Worm (Caenorhabditis elegans): Measurements from ENCODE around the gene C47D12.2.

The C47D12.2 gene

DNA sequence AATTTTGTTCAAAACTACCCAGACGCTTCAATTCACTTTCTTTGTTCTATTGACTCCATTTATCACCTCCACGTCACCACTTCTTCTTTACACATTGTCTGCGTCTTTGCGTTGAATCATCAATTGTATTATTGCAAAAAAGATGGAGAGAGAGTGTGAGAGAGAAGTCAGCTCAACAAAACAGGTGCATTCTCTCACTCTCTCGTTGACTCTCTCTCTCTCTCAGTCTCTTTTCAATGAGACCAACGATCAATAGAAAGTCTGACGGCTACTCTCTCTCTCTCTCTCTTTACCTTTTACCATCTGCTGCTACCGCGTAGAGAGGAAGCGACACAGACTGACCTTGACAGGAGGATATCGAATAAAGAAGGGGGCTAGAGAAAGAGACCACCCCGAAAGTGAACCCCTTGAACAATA is 40.4 kb upstream of the C47D12.2 start:
- peak; percentile 74 for TF ChIP-seq hmg-4 (GFP tag; optimal IDR thresholded peaks at IDR 0.05)
- peak; percentile 37 for TF ChIP-seq F13C5.2 (tag; optimal IDR thresholded peaks at IDR 0.05)
- TF ChIP-seq ama-1 (optimal IDR thresholded peaks at IDR 0.05): peak; percentile 90
- TF ChIP-seq flt-1 (GFP tag; IDR thresholded peaks at IDR 0.05): 0 out of 2 replicates have a peak, but pooled peaks have one; percentile 10
- no peak for TF ChIP-seq ceh-13 (GFP tag; optimal IDR thresholded peaks at IDR 0.05)
- TF ChIP-seq scrt-1 (GFP tag; IDR thresholded peaks at IDR 0.05): 0 out of 2 replicates have a peak, but pooled peaks have one; percentile 40
- TF ChIP-seq pes-1 (GFP tag; IDR thresholded peaks at IDR 0.05): no peak
- TF ChIP-seq sea-1 (GFP tag; conservative IDR thresholded peaks at IDR 0.05): no peak
- TF ChIP-seq ets-7 (tag; optimal IDR thresholded peaks at IDR 0.05): peak; percentile 7
- peak; percentile 35 for TF ChIP-seq ceh-36 (tag; optimal IDR thresholded peaks at IDR 0.05)
- no peak for TF ChIP-seq tbx-37 (GFP tag; conservative IDR thresholded peaks at IDR 0.05)

- no peak for TF ChIP-seq F13C5.2 (tag; optimal IDR thresholded peaks at IDR 0.05)
- TF ChIP-seq pes-1 (GFP tag; IDR thresholded peaks at IDR 0.05): no peak
- TF ChIP-seq tra-4 (tag; optimal IDR thresholded peaks at IDR 0.05): no peak
- TF ChIP-seq tbx-37 (GFP tag; conservative IDR thresholded peaks at IDR 0.05): no peak
- no peak for TF ChIP-seq ceh-36 (tag; optimal IDR thresholded peaks at IDR 0.05)
- TF ChIP-seq tbx-11 (GFP tag; IDR thresholded peaks at IDR 0.05): no peak
- no peak for TF ChIP-seq scrt-1 (GFP tag; IDR thresholded peaks at IDR 0.05)
- TF ChIP-seq sea-1 (GFP tag; conservative IDR thresholded peaks at IDR 0.05): peak; percentile 39; the same call in 1 of the 2 replicates
- TF ChIP-seq hmg-4 (GFP tag; optimal IDR thresholded peaks at IDR 0.05): peak; percentile 56
- TF ChIP-seq ets-7 (tag; optimal IDR thresholded peaks at IDR 0.05): no peak
- TF ChIP-seq ama-1 (optimal IDR thresholded peaks at IDR 0.05): peak; percentile 51
- TF ChIP-seq B0310.2 (tag; optimal IDR thresholded peaks at IDR 0.05): no peak
- TF ChIP-seq flt-1 (GFP tag; IDR thresholded peaks at IDR 0.05): no peak
- no peak for TF ChIP-seq aly-1 (tag; optimal IDR thresholded peaks at IDR 0.05)
- no peak for TF ChIP-seq hnd-1 (tag; optimal IDR thresholded peaks at IDR 0.05)
- no peak for TF ChIP-seq hmbx-1 (tag; optimal IDR thresholded peaks at IDR 0.05)
- no peak for TF ChIP-seq ceh-13 (GFP tag; optimal IDR thresholded peaks at IDR 0.05)
Measured at ce11 chrII:11636617-11637016, 39.5 kb upstream of the C47D12.2 start.

DNA sequence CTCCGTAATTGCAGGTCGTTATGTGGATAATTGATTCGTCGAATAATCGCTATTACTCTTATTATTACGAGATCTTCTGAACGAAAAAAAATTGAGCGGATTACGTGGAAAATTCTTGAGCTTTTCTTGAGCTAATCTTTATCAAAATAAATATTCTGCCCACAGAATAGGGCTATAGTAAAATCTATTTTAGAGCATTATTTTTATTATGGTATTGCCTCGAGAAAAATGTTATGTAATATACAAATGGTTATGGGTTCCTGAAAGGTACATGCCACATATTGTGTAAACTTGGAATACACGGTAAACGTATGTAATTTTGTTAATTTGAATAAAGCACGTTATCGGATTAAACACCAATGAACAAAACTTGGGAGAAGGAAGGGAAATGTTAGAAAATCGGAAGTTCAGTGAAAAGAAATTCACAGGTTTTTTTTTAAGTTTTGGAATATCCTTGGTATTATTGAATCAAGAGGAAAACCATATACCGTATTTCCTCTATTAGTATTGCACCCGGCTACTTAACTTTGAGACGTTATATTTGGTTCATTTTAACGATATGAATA is 38.8 kb upstream of the C47D12.2 start:
- TF ChIP-seq F13C5.2 (tag; optimal IDR thresholded peaks at IDR 0.05) (no peak), tra-4 (tag; optimal IDR thresholded peaks at IDR 0.05) (no peak), tbx-37 (GFP tag; conservative IDR thresholded peaks at IDR 0.05) (peak; percentile 27; the same call in 1 of the 2 replicates), scrt-1 (GFP tag; IDR thresholded peaks at IDR 0.05) (no peak), B0310.2 (tag; optimal IDR thresholded peaks at IDR 0.05) (peak; percentile 1), ets-7 (tag; optimal IDR thresholded peaks at IDR 0.05) (no peak), ceh-36 (tag; optimal IDR thresholded peaks at IDR 0.05) (peak; percentile 23), aly-1 (tag; optimal IDR thresholded peaks at IDR 0.05) (no peak)

DNA sequence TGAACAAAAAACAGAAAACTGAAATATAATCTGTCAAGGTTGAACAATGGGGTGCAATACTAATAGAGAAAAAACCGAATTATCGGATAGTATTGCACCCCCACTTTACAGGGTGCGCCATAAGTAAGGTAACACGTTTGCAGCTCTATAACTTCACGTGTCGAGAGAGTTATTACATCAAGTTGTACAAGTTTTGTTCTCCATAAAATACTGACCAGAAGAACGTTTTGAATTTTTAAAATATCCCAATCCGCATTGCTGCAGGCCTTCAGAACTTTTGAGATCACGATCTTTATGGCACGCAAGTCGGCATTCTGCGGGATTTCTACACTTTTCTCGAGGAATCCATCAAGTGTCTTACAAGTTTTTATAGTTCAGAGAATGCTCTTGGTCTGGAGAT is 38.3 kb upstream of the C47D12.2 start:
- no peak for TF ChIP-seq ets-7 (tag; optimal IDR thresholded peaks at IDR 0.05)
- no peak for TF ChIP-seq ama-1 (optimal IDR thresholded peaks at IDR 0.05)
- no peak for TF ChIP-seq tbx-11 (GFP tag; IDR thresholded peaks at IDR 0.05)
- TF ChIP-seq hnd-1 (tag; optimal IDR thresholded peaks at IDR 0.05): no peak
- no peak for TF ChIP-seq pes-1 (GFP tag; IDR thresholded peaks at IDR 0.05)
- no peak for TF ChIP-seq hmg-4 (GFP tag; optimal IDR thresholded peaks at IDR 0.05)
- TF ChIP-seq scrt-1 (GFP tag; IDR thresholded peaks at IDR 0.05): no peak
- TF ChIP-seq aly-1 (tag; optimal IDR thresholded peaks at IDR 0.05): no peak
- no peak for TF ChIP-seq tra-4 (tag; optimal IDR thresholded peaks at IDR 0.05)
- no peak for TF ChIP-seq sea-1 (GFP tag; conservative IDR thresholded peaks at IDR 0.05)
- no peak for TF ChIP-seq ceh-36 (tag; optimal IDR thresholded peaks at IDR 0.05)
- TF ChIP-seq hmbx-1 (tag; optimal IDR thresholded peaks at IDR 0.05): no peak
- no peak for TF ChIP-seq F13C5.2 (tag; optimal IDR thresholded peaks at IDR 0.05)
- no peak for TF ChIP-seq tbx-37 (GFP tag; conservative IDR thresholded peaks at IDR 0.05)
- no peak for TF ChIP-seq B0310.2 (tag; optimal IDR thresholded peaks at IDR 0.05)
- TF ChIP-seq flt-1 (GFP tag; IDR thresholded peaks at IDR 0.05): no peak
- TF ChIP-seq ceh-13 (GFP tag; optimal IDR thresholded peaks at IDR 0.05): no peak

- TF ChIP-seq B0310.2 (tag; optimal IDR thresholded peaks at IDR 0.05) (no peak), tbx-11 (GFP tag; IDR thresholded peaks at IDR 0.05) (no peak), hmg-4 (GFP tag; optimal IDR thresholded peaks at IDR 0.05) (no peak), hmbx-1 (tag; optimal IDR thresholded peaks at IDR 0.05) (no peak), pes-1 (GFP tag; IDR thresholded peaks at IDR 0.05) (no peak), ama-1 (optimal IDR thresholded peaks at IDR 0.05) (no peak), ets-7 (tag; optimal IDR thresholded peaks at IDR 0.05) (no peak), sea-1 (GFP tag; conservative IDR thresholded peaks at IDR 0.05) (no peak), tra-4 (tag; optimal IDR thresholded peaks at IDR 0.05) (no peak), ceh-13 (GFP tag; optimal IDR thresholded peaks at IDR 0.05) (no peak), flt-1 (GFP tag; IDR thresholded peaks at IDR 0.05) (no peak), F13C5.2 (tag; optimal IDR thresholded peaks at IDR 0.05) (no peak), aly-1 (tag; optimal IDR thresholded peaks at IDR 0.05) (no peak), scrt-1 (GFP tag; IDR thresholded peaks at IDR 0.05) (no peak), ceh-36 (tag; optimal IDR thresholded peaks at IDR 0.05) (no peak), hnd-1 (tag; optimal IDR thresholded peaks at IDR 0.05) (no peak), tbx-37 (GFP tag; conservative IDR thresholded peaks at IDR 0.05) (no peak)
Measured at ce11 chrII:11642025-11642424, 34.1 kb upstream of the C47D12.2 start.

- no peak for TF ChIP-seq ceh-13 (GFP tag; optimal IDR thresholded peaks at IDR 0.05)
- TF ChIP-seq tbx-11 (GFP tag; IDR thresholded peaks at IDR 0.05): no peak
- TF ChIP-seq sea-1 (GFP tag; conservative IDR thresholded peaks at IDR 0.05): no peak
- TF ChIP-seq F13C5.2 (tag; optimal IDR thresholded peaks at IDR 0.05): no peak
- TF ChIP-seq ama-1 (optimal IDR thresholded peaks at IDR 0.05): no peak
- no peak for TF ChIP-seq tbx-37 (GFP tag; conservative IDR thresholded peaks at IDR 0.05)
Measured at ce11 chrII:11642736-11643135, 33.4 kb upstream of the C47D12.2 start.

DNA sequence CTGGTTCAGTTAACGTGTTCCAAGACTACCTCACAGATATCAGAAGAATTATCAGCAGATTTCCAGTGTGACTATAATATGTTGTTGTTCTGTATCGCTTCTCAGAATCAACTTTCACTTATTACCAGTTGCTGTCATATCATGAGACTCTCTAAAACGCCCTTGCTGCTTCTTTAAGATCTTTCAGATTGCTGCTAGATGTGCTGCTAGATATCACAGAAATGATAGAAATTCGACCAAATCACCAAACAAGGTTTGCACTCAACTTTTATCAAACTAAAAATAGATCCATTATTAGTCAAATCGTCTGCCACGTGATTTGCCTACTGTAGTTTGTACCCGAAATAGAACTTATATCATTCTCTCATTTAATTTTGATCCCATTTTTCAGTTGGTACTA is 31.6 kb upstream of the C47D12.2 start:
- no peak for TF ChIP-seq ets-7 (tag; optimal IDR thresholded peaks at IDR 0.05)
- no peak for TF ChIP-seq tra-4 (tag; optimal IDR thresholded peaks at IDR 0.05)
- no peak for TF ChIP-seq sea-1 (GFP tag; conservative IDR thresholded peaks at IDR 0.05)
- TF ChIP-seq F13C5.2 (tag; optimal IDR thresholded peaks at IDR 0.05): no peak
- TF ChIP-seq ceh-13 (GFP tag; optimal IDR thresholded peaks at IDR 0.05): no peak
- TF ChIP-seq tbx-37 (GFP tag; conservative IDR thresholded peaks at IDR 0.05): no peak
- TF ChIP-seq ama-1 (optimal IDR thresholded peaks at IDR 0.05): no peak
- no peak for TF ChIP-seq hmbx-1 (tag; optimal IDR thresholded peaks at IDR 0.05)
- TF ChIP-seq ceh-36 (tag; optimal IDR thresholded peaks at IDR 0.05): no peak
- no peak for TF ChIP-seq scrt-1 (GFP tag; IDR thresholded peaks at IDR 0.05)
- no peak for TF ChIP-seq pes-1 (GFP tag; IDR thresholded peaks at IDR 0.05)
- no peak for TF ChIP-seq flt-1 (GFP tag; IDR thresholded peaks at IDR 0.05)
- TF ChIP-seq hnd-1 (tag; optimal IDR thresholded peaks at IDR 0.05): no peak
- TF ChIP-seq aly-1 (tag; optimal IDR thresholded peaks at IDR 0.05): no peak
